Worm (Caenorhabditis elegans): Measurements from ENCODE around the gene nipi-3.

DNA sequence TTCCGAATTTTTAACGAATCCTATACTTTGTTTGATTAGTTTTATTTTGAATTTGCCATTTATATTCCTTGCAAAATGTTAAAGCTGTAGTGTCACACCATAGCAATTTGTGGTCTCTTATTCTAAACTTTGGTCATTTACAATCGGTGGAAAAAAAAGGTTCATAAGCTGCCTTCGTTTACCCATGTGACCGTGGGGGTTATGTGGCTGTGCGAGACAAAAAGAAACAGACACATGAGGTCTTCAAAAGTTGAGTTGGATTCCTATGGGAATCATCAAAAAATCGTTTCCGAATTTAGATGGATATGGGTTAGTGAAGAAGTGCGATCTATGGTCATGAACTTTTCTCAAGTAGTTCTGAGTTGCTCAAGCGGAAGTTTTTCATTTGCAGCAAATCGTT, 43.4 kb upstream of the nipi-3 start:
- TF ChIP-seq snpc-4 (tag; optimal IDR thresholded peaks at IDR 0.05): no peak
- TF ChIP-seq F37D6.2 (tag; optimal IDR thresholded peaks at IDR 0.05): no peak
- no peak for TF ChIP-seq nhr-28 (tag; optimal IDR thresholded peaks at IDR 0.05)
- TF ChIP-seq nhr-11 (tag; optimal IDR thresholded peaks at IDR 0.05): no peak
- no peak for TF ChIP-seq nhr-25 (tag; optimal IDR thresholded peaks at IDR 0.05; ENCODE audit: borderline replicate concordance, insufficient read depth)
- TF ChIP-seq lim-7 (GFP tag; IDR thresholded peaks at IDR 0.05): no peak
- TF ChIP-seq unc-130 (GFP tag; optimal IDR thresholded peaks at IDR 0.05): no peak
- no peak for TF ChIP-seq pqm-1 (tag; optimal IDR thresholded peaks at IDR 0.05)
- TF ChIP-seq mdl-1 (tag; optimal IDR thresholded peaks at IDR 0.05): peak in 1 of 2 experiments; percentile 37
- no peak for TF ChIP-seq lin-38 (GFP tag; IDR thresholded peaks at IDR 0.05)
- no peak for TF ChIP-seq nhr-237 (tag; optimal IDR thresholded peaks at IDR 0.05)
- no peak for TF ChIP-seq nhr-77 (tag; optimal IDR thresholded peaks at IDR 0.05)
- TF ChIP-seq nhr-111 (GFP tag; optimal IDR thresholded peaks at IDR 0.05): no peak
- TF ChIP-seq dmd-8 (GFP tag; IDR thresholded peaks at IDR 0.05): no peak

All from whole organism, L4 larva.